Fruit fly (Drosophila melanogaster): ENCODE data around the gene Ugalt.
A peak's percentile ranks its signal among the peaks of the same experiment; 100 is the strongest.

Ugalt gene

dm6 chrX:2732127-2732526, 28.5 kb upstream of the Ugalt start, which contains the start of the genes ttm50 and CG2712 (continued):
- no peak for TF ChIP-seq CG12236 (GFP tag; optimal IDR thresholded peaks at IDR 0.05)
- no peak for TF ChIP-seq CG10959 (GFP tag; IDR thresholded peaks at IDR 0.05)
- no peak for TF ChIP-seq ems (GFP tag; optimal IDR thresholded peaks at IDR 0.05)
- no peak for TF ChIP-seq CG1647 (GFP tag; optimal IDR thresholded peaks at IDR 0.05)
- TF ChIP-seq repo (GFP tag; optimal IDR thresholded peaks at IDR 0.05): no peak
- no peak for TF ChIP-seq CG16815 (GFP tag; optimal IDR thresholded peaks at IDR 0.05)
- TF ChIP-seq corto (GFP tag; optimal IDR thresholded peaks at IDR 0.05): no peak
- peak; percentile 47; the same call in 2 of the 3 replicates for TF ChIP-seq croc (GFP tag; conservative IDR thresholded peaks at IDR 0.05)
- no peak for TF ChIP-seq ftz-f1 (GFP tag; optimal IDR thresholded peaks at IDR 0.05)
- no peak for TF ChIP-seq CG2199 (GFP tag; IDR thresholded peaks at IDR 0.05)
- peak; percentile 37 for TF ChIP-seq HLH54F (GFP tag; optimal IDR thresholded peaks at IDR 0.05)
- no peak for TF ChIP-seq CG8944 (GFP tag; optimal IDR thresholded peaks at IDR 0.05)
- peak; percentile 34 for TF ChIP-seq nom (GFP tag; optimal IDR thresholded peaks at IDR 0.05)
- no peak for TF ChIP-seq wek (GFP tag; optimal IDR thresholded peaks at IDR 0.05)
- TF ChIP-seq CG4854 (GFP tag; optimal IDR thresholded peaks at IDR 0.05): no peak
- no peak for TF ChIP-seq CG11456 (GFP tag; IDR thresholded peaks at IDR 0.05)
- TF ChIP-seq Ravus (GFP tag; IDR thresholded peaks at IDR 0.05): no peak
- no peak for TF ChIP-seq pita (GFP tag; optimal IDR thresholded peaks at IDR 0.05)
- TF ChIP-seq dati (GFP tag; IDR thresholded peaks at IDR 0.05): no peak
- TF ChIP-seq CG9727 (GFP tag; optimal IDR thresholded peaks at IDR 0.05): peak; percentile 70
- TF ChIP-seq az2 (GFP tag; optimal IDR thresholded peaks at IDR 0.05): peak; percentile 49
- no peak for TF ChIP-seq CG2202 (tag; optimal IDR thresholded peaks at IDR 0.05)
- no peak for TF ChIP-seq amos (GFP tag; IDR thresholded peaks at IDR 0.05; ENCODE audit: partially characterized antibody)
- no peak for TF ChIP-seq fru (optimal IDR thresholded peaks at IDR 0.05)
- no peak for TF ChIP-seq exex (tag; optimal IDR thresholded peaks at IDR 0.05)
- TF ChIP-seq CG11398 (GFP tag; optimal IDR thresholded peaks at IDR 0.05): no peak
- TF ChIP-seq CG32532 (GFP tag; IDR thresholded peaks at IDR 0.05): peak; percentile 54; the same call in 1 of the 2 replicates
- TF ChIP-seq dan (GFP tag; IDR thresholded peaks at IDR 0.05): no peak
- no peak for TF ChIP-seq da (GFP tag; optimal IDR thresholded peaks at IDR 0.05)
- no peak for TF ChIP-seq CG16779 (GFP tag; IDR thresholded peaks at IDR 0.05)
- no peak for TF ChIP-seq CG11723 (GFP tag; optimal IDR thresholded peaks at IDR 0.05)
- peak; percentile 52 for TF ChIP-seq BEAF-32 (GFP tag; optimal IDR thresholded peaks at IDR 0.05)
- TF ChIP-seq CG10147 (GFP tag; optimal IDR thresholded peaks at IDR 0.05): peak; percentile 66
- no peak for TF ChIP-seq CG6254 (GFP tag; optimal IDR thresholded peaks at IDR 0.05)
- TF ChIP-seq sd (tag; optimal IDR thresholded peaks at IDR 0.05): no peak
- TF ChIP-seq CG6689 (GFP tag; IDR thresholded peaks at IDR 0.05): peak; percentile 67
- no peak for TF ChIP-seq CG6765 (GFP tag; optimal IDR thresholded peaks at IDR 0.05)
- no peak for TF ChIP-seq MESR4 (GFP tag; optimal IDR thresholded peaks at IDR 0.05)
- no peak for TF ChIP-seq ci (GFP tag; IDR thresholded peaks at IDR 0.05)
- no peak for TF ChIP-seq fd64A (GFP tag; optimal IDR thresholded peaks at IDR 0.05)
- TF ChIP-seq Sox100B (GFP tag; optimal IDR thresholded peaks at IDR 0.05): no peak
- TF ChIP-seq CG4424 (GFP tag; optimal IDR thresholded peaks at IDR 0.05): peak; percentile 63
- TF ChIP-seq wdn (GFP tag; IDR thresholded peaks at IDR 0.05): no peak
- TF ChIP-seq ERR (GFP tag; optimal IDR thresholded peaks at IDR 0.05): no peak
- peak; percentile 54 for TF ChIP-seq CG2120 (GFP tag; optimal IDR thresholded peaks at IDR 0.05)
- no peak for TF ChIP-seq btn (GFP tag; optimal IDR thresholded peaks at IDR 0.05)
- TF ChIP-seq rib (GFP tag; IDR thresholded peaks at IDR 0.05): no peak
- no peak for TF ChIP-seq Bgb (GFP tag; IDR thresholded peaks at IDR 0.05; ENCODE audit: partially characterized antibody)
- TF ChIP-seq tgo (GFP tag; IDR thresholded peaks at IDR 0.05): peak; percentile 49; the same call in 1 of the 3 replicates
- TF ChIP-seq CG18262 (tag; optimal IDR thresholded peaks at IDR 0.05): no peak
- no peak for TF ChIP-seq BtbVII (GFP tag; optimal IDR thresholded peaks at IDR 0.05)
- TF ChIP-seq Mad (GFP tag; optimal IDR thresholded peaks at IDR 0.05): no peak
- TF ChIP-seq H15 (GFP tag; IDR thresholded peaks at IDR 0.05): no peak

Measured in whole organism, embryonic.